Fruit fly (Drosophila melanogaster): Measurements from ENCODE around the gene CG13676.

Gene CG13676

DNA sequence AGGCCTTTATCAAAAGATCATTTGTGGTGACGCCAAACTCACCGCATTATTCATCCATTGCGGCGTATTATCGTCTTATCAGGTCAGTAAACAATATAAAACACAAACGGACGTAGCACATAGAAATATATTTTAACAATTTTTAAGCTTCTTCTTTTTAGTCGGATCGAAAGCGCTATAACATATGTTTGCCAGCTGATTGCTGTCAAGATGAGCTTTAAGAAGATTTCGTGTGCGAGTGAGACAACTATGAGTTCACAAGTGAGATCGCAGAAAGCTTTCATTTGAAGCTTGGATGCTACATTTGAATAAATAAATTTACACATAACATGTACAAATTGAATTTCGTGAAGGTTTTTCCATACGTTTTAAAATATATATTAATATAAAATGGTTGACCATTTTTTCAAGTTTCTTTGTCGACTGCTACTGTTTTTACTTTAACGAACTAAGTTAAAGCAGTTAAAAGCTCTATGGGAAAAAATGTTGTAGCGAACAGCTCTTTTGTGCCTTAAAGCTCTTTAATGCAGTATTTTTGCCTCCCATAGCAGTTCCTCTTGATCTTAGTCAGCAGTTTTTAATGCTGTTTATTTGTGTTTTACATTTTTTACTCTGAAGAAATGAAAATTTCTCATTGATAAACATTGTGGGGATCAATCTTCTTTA is 7.2 kb upstream of the CG13676 start, which contains the start of gene CG42445:
Gene CG42445, minus strand, starts transcription at position 186 of the 666 bp plus-strand sequence.
- TF ChIP-seq noc (tag; optimal IDR thresholded peaks at IDR 0.05), result no peak

DNA sequence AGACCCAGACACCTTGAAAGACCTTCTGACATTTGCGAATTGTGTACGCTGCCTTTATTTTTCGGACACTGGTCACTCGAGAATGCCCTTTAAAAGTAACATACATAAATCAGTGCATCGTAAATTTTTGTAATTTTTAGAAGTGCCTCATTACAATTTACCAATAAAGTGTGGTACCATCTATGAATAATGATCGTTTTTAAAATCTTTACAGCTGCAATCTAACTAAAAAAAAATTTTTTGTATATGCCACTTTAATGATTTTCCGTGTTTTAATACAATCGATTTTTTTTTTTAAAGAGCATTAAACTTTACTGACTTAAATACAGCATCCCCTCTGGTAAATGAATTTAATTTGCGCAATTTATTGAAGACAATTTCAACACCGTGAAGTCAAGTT is 5.5 kb upstream of the CG13676 start:
- TF ChIP-seq noc (tag; optimal IDR thresholded peaks at IDR 0.05), result no peak

DNA sequence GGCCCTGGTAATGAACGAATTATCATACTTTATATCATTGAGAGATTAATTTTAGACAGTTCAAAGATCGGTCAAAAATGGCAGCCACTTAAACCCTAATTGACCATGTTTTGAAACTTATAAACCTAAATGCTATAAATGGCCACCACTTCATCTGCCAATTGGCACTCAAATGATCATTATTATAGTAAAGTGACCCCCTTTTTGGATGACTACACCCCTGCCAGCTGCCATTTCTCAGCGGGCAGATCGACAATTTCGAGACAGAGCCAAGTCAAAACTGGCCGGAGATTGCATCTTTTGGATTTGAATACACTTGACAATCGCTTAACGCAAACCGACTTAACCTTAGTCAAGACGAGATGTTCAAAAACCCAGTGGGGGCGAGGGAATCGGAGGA is 4.6 kb upstream of the CG13676 start:
- no peak for TF ChIP-seq noc (tag; optimal IDR thresholded peaks at IDR 0.05)

DNA sequence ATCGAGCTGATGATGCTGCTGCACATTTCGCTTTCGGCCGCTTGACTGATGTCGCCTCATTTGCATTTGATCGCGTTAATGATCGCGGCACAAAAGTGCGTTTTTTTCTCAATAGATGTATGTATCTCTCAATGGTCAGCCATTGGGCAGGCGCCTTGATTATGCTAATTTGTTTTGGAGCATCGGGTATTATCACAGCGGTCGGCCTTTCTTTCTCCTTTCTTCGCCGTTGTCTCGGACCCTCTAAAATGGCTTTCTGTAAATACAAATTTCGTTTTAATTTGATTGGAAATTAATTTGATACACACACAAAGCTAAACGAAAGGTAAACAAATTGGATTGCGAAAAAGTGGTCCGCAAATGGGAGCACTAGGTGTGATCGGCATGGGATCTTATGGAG is 3.7 kb upstream of the CG13676 start:
- no peak for TF ChIP-seq noc (tag; optimal IDR thresholded peaks at IDR 0.05)

DNA sequence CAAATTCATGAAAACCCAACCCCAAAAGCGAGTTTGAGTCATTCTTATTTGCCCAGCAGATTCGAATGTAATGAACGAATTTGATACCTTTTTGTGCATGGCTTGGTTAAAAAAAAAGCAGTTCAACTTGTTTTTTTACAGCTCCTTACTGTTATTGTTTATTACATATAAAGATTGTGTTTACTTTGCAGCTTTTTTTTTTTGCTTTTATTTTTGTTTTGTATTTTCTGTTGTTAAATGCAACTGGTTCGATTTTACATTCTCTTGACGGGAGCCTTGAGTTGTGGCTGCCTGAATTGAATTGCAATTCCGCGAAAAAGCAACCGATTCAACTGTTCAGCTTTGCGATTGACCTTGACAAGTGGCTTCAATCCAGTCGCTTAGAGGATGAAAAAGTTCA is 2.9 kb upstream of the CG13676 start:
- TF ChIP-seq noc (tag; optimal IDR thresholded peaks at IDR 0.05), result no peak

DNA sequence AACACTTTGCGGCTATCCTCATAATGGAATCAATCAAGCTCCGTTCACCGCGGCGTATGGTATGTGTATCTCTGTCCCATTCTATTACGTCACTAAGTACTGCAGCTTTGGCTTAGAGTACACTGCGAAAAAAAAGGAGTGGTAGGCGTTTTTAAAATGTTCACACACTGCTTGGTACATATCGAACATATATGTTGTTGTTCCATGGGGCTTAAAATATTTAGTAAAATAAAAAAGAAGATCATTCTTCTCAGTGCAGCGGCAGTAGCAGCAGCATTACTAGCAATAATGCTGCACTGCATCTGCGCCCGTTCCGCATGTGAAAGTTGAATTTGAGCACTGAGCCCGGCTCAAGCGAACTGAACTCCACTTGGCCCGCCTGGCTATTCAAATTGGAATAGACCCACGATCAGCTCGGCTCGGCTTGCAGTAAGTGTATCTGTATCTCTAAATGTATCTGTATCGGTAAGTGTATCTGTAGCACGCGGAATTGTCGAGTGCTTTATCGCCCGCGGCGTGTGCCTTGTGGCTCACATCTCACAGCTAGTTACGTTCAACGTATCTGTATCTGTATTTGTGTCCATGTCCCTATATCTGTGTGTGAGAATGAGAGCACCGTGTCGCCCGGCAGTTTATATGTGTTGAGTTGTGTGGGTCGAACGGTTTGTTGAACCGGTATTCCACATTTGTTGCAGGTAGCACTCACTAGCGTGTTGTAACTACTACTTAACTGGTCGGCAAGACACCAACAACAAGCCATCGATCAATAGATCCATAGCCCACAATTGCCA is 1.8 kb upstream of the CG13676 start:
- TF ChIP-seq noc (tag; optimal IDR thresholded peaks at IDR 0.05), result no peak

DNA sequence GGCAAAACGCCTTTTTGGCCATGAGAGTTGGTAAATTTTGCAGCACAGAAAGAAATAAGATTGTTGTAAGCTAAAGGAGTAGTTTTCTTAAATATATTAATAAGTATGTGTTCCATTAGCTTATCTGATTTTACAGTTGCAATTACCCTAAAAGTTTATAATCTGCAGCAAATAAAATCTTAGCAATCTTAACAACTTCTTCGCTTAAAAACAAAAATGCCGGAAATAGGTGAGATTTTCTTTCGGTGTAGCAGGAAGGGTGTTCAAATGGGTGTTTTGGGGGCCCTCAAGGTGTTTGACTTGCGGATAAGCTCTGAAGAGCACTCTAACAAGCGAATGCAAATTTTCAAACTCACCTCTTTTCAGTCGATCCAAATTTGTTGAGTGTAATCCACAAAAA is 801 bp downstream of the CG13676 start:
- TF ChIP-seq noc (tag; optimal IDR thresholded peaks at IDR 0.05), result no peak

DNA sequence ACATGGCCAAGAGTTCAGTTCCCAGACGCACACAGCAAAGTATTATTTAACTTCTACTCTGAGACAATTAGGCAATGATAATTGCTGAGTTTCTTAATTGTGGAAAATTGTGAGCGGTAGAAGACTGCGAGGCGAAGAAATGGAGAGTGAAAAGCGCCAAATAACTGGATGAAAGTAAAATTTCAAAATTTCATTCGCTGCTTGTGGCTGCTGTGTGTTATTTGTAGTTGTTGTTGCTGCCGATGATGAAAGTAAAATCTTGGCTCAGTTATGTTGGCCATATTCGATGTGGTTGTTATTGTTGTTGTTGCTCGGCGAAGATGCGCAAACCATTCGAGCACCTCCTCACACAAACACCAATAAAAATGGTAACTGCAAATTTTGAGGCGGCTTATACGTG is 1.3 kb downstream of the CG13676 start:
- TF ChIP-seq noc (tag; optimal IDR thresholded peaks at IDR 0.05), result no peak

DNA sequence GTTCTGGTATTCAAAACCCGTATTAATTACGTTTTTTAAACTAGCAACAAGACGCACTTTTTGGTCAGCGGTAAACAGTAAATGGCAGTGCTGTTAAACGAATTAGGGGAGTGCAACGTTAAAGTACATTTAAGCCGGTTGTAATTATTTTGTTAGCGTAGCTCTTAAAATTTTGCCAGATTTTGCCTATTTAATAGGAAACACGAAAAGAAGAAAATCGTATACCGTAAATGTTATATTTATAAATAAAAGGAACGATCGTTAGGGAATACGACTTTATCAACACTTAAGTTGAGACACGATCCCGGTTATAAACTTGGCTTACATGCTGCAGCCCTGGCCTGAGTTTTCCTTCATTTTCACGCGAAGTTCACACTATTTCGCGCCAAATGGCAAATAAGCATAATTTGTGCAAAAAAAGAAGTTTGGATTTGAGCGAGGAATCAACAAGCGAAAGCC is 14.1 kb downstream of the CG13676 start, which contains the start of the genes Setx and mus301:
Gene Setx, minus strand, starts transcription at position 51 of the 459 bp plus-strand sequence.
Gene mus301, plus strand, starts transcription at position 361 of the 459 bp plus-strand sequence.
- no peak for TF ChIP-seq noc (tag; optimal IDR thresholded peaks at IDR 0.05)

DNA sequence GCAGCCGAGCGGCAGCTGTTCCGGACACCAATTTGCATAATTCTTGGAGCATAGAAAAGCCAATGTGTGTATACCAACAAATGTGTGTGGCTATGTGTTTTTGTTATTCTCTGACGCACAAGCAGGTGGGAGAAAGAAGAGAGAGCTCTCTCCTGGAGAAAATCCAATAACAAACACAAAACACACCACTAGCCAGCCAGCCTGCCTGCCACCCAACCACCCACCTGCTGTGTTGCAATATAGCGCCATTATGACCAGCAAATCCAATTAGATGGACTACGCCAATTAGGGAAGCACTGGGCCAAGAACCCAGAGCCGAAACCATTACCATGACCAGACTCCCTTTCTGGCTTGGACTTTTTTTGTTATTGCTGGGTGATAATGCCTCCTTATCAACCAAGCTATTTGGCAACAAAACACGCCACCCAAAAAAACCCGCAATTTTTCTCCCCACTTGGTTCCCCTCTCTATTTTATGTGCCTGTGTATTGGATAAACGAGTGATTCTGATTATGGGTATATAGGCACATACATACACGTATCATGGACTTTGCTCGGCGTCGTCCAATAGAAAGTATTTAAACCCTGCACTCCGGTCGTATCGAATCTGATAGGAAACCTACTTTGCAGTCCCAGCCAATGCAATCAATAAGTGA is 23.1 kb downstream of the CG13676 start:
- peak; percentile 60 for TF ChIP-seq noc (tag; optimal IDR thresholded peaks at IDR 0.05)

DNA sequence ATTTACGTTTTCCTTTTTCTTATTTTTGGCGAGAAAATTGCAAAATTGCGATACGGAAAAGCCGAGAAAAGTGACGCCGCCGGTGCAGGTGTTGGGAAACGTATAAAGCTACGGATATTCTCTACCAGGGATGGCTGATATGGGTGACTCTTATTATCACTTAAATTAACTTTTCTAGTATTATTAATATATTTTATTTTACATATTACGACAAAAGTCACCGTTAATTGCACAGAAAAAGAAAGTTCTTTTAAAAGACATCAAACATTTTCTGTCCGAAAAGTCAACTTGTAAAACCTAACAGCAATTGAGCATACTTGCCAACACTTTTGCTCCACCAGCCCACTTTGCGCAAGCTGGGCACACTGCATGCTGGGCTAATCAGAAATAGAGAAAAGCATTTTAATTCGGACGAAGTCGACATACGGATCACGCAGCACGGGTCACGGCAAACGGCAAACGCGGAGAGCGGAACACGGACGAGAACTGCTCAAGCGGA is 23.9 kb downstream of the CG13676 start, which contains the start of the genes Cds and Uba2:
Gene Cds, plus strand, starts transcription at position 51 of the 499 bp plus-strand sequence.
Gene Uba2, minus strand, starts transcription at position 107 of the 499 bp plus-strand sequence.
- TF ChIP-seq noc (tag; optimal IDR thresholded peaks at IDR 0.05), result peak; percentile 93

DNA sequence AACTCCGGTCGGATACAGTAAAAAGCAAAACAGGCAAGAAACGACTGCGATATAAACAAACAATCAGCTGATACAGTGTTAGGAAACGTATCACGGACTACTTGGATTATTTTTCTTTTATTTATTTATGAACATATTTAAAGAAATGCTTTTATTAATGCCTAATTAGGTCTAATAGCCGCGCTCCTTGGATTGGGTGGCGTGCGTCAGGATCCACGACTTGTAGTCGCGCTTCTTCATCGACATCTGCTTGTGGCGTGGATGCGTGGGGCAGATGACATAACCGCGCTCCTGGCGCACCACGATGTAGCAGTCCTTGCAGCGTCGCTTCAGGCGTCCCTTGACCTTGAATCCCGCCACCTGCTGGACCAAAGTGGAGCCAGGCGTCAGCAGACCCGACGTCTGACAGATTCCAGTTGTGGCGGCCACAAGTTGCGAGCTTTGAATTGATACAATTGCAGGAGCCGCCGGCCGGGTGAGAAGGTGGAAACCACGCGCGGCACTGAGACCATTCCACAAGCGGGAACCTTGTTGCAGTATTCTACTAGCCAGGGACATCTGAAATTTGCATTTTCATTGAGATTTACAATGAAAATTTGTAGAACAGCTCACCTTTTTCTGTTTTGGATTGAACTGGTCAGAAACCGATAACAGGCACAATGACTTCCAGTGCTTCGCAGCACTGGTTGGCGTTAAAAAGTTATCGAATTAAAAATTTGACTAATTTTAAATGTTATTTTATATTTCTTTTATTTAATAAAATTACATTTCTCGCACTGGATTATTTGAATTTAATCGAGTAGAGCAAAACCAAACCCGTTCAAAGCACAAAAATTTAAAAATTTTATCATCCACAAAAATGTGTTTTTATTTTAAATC is 26.9 kb downstream of the CG13676 start, which contains the start of the genes CG7550 and mRpL36:
Gene CG7550, minus strand, starts transcription at position 51 of the 879 bp plus-strand sequence.
Gene mRpL36, minus strand, starts transcription at position 652 of the 879 bp plus-strand sequence.
- no peak for TF ChIP-seq noc (tag; optimal IDR thresholded peaks at IDR 0.05)

DNA sequence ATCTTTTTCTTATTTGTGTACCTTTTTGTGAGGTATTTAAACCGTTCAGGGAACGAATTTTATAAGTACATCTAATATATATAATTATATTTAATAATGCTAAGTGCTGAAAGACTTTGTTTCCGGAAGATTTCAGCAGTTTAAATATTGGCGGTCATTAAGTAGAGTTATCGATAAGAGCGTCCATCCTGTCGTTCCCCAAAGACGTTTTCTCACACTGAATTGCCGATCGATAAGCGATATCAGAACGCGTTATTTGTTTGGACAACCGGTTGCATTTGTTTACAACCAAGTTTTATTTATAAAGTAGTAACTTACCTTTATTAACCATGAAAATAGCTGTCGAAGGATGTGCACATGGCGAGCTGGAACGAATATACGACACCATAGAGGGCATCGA is 30.0 kb downstream of the CG13676 start, which contains the start of gene ldbr:
Gene ldbr, plus strand, starts transcription at position 238 of the 400 bp plus-strand sequence.
- TF ChIP-seq noc (tag; optimal IDR thresholded peaks at IDR 0.05), result no peak

DNA sequence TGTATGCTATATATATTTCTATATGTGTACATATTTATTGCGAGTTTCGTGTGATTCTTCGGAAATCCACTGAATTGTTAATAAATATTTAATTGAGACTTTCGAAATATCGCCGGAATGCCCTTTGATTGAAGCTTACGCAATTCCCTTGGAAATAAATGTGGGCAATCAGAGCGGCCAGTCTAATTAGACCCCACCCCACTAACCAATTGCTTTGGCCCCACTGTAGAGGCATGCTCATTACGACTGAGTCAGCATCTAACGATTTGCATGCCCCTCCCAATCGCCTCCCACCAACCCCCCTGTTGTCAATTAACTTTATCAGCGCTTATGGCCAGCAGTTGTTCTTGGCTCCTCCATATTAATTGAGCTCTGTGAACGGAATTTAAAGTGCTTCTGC is 34.8 kb downstream of the CG13676 start:
- TF ChIP-seq noc (tag; optimal IDR thresholded peaks at IDR 0.05), result no peak

Measured in whole organism, larva.